Worm (Caenorhabditis elegans) whole organism, L4/young adult: ENCODE data around the gene scl-15.
"Not testable (repeated sequence)": the region's sequence is repeated elsewhere in the genome, so short reads cannot be mapped to it uniquely, and the experiment has no call there.

Experiments used
- W03F9.2 ChIP-seq: fragments of 150-350 bp; optimal IDR thresholded peaks from 2 replicates; lab custom pipeline; 2014; ENCODE audit warnings: missing biosample characterization, missing genetic modification characterization
- dao-5 ChIP-seq: sonication (generic microtip); optimal IDR thresholded peaks from 2 replicates; lab custom pipeline; 2016; ENCODE audit warnings: missing genotype, missing genetic modification characterization, moderate library complexity, missing compliant biosample characterization
- him-1 ChIP-seq: sonication (generic microtip); optimal IDR thresholded peaks from 2 replicates; lab custom pipeline; 2016; ENCODE audit warnings: missing genotype, missing genetic modification reagents, missing genetic modification characterization, missing compliant biosample characterization

scl-15 gene

ce11 chrII:3284558-3284957 is at the start of gene scl-15:
Gene scl-15, minus strand, starts transcription at chrII:3284658.
- TF ChIP-seq him-1 (no peak), dao-5 (tag; lab: Kevin White, UChicago) (no peak), W03F9.2 (no peak)

- no peak for TF ChIP-seq dao-5 (tag; lab: Kevin White, UChicago)
- no peak for TF ChIP-seq him-1
- no peak for TF ChIP-seq W03F9.2
Measured at ce11 chrII:3332039-3332438, 47.6 kb upstream of the scl-15 start, which contains the start of gene irld-27. Gene irld-27, plus strand, starts transcription at chrII:3332339.

- TF ChIP-seq dao-5 (tag; lab: Kevin White, UChicago) (no peak), him-1 (no peak)
Measured at ce11 chrII:3327104-3327503, 42.6 kb upstream of the scl-15 start, which contains the start of gene Y46D2A.3. Gene Y46D2A.3, minus strand, starts transcription at chrII:3327204.

ce11 chrII:3323179-3323578 is 38.7 kb upstream of the scl-15 start, which contains the start of gene Y46D2A.2:
Gene Y46D2A.2, minus strand, starts transcription at chrII:3323279.
- TF ChIP-seq dao-5 (tag; lab: Kevin White, UChicago): no peak
- no peak for TF ChIP-seq W03F9.2
- no peak for TF ChIP-seq him-1

ce11 chrII:3322257-3322656 is 37.8 kb upstream of the scl-15 start, which contains the start of gene Y46D2A.1:
Gene Y46D2A.1, plus strand, starts transcription at chrII:3322557.
- TF ChIP-seq him-1: no peak
- no peak for TF ChIP-seq dao-5 (tag; lab: Kevin White, UChicago)
- no peak for TF ChIP-seq W03F9.2

ce11 chrII:3318839-3319238 is 34.4 kb upstream of the scl-15 start:
- TF ChIP-seq dao-5 (tag; lab: Kevin White, UChicago) (no peak), W03F9.2 (no peak), him-1 (no peak)

- TF ChIP-seq him-1 (no peak), dao-5 (tag; lab: Kevin White, UChicago) (no peak), W03F9.2 (no peak)
Measured at ce11 chrII:3313442-3313841, 29.0 kb upstream of the scl-15 start, which contains the start of gene F39E9.6. Gene F39E9.6, minus strand, starts transcription at chrII:3313542.

ce11 chrII:3310957-3311657 is 26.6 kb upstream of the scl-15 start:
- TF ChIP-seq W03F9.2 (no peak), dao-5 (tag; lab: Kevin White, UChicago) (no peak), him-1 (no peak)

ce11 chrII:3303582-3303981 is 19.1 kb upstream of the scl-15 start:
- no peak for TF ChIP-seq him-1
- no peak for TF ChIP-seq dao-5 (tag; lab: Kevin White, UChicago)
- TF ChIP-seq W03F9.2: no peak

- TF ChIP-seq W03F9.2 (no peak), him-1 (no peak), dao-5 (tag; lab: Kevin White, UChicago) (no peak)
Measured at ce11 chrII:3299457-3299856, 15.0 kb upstream of the scl-15 start, which contains the start of gene btb-22. Gene btb-22, plus strand, starts transcription at chrII:3299757.

- TF ChIP-seq him-1 (no peak), W03F9.2 (no peak), dao-5 (tag; lab: Kevin White, UChicago) (no peak)
Measured at ce11 chrII:3297914-3298313, 13.5 kb upstream of the scl-15 start, which contains the start of gene btb-18. Gene btb-18, plus strand, starts transcription at chrII:3298214.

- TF ChIP-seq him-1 (no peak), dao-5 (tag; lab: Kevin White, UChicago) (no peak), W03F9.2 (no peak)
Measured at ce11 chrII:3296644-3297043, 12.2 kb upstream of the scl-15 start, which contains the start of gene btb-16. Gene btb-16, plus strand, starts transcription at chrII:3296883.

ce11 chrII:3295193-3295592 is 10.7 kb upstream of the scl-15 start, which contains the start of gene btb-17:
Gene btb-17, plus strand, starts transcription at chrII:3295405.
- no peak for TF ChIP-seq W03F9.2
- TF ChIP-seq him-1: no peak
- TF ChIP-seq dao-5 (tag; lab: Kevin White, UChicago): no peak

ce11 chrII:3290544-3290943 is 6.1 kb upstream of the scl-15 start, which contains the start of gene F39E9.14:
Gene F39E9.14, minus strand, starts transcription at chrII:3290644.
- not testable (repeated sequence) for TF ChIP-seq W03F9.2; dao-5 (tag; lab: Kevin White, UChicago); him-1

- TF ChIP-seq dao-5 (tag; lab: Kevin White, UChicago) (no peak), W03F9.2 (no peak), him-1 (no peak)
Measured at ce11 chrII:3287073-3287472, 2.6 kb upstream of the scl-15 start, which contains the start of gene sri-63. Gene sri-63, plus strand, starts transcription at chrII:3287373.
